Fruit fly (Drosophila melanogaster): ENCODE measurements around the gene for.

Gene for

DNA sequence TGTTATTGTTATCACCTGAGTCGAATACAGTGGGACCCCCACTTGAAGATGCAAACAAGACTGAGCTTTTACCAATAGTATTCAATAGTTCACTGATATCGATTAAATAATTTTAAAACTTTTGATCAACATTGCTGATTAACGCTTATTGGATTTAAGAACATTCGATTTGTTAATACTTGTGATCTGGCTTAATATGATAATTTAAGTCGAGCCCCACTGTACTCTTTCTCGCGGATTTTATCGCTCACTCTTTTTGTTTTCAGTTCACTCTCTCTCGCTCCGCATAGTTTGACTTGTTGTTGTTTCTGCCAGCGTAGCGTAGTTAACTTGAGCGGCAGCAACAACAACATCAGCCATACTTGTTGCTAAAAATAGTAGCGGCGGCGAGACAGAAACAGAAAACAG lies 1.1 kb downstream of the for start (continued):
- TF ChIP-seq CG10274 (GFP tag; optimal IDR thresholded peaks at IDR 0.05) (peak; percentile 92), nom (GFP tag; optimal IDR thresholded peaks at IDR 0.05) (peak; percentile 95), CG14014 (GFP tag; IDR thresholded peaks at IDR 0.05) (peak; percentile 98), Awh (GFP tag; IDR thresholded peaks at IDR 0.05) (peak; percentile 98), Ssrp (tag; optimal IDR thresholded peaks at IDR 0.05) (peak; percentile 98), pum (GFP tag; optimal IDR thresholded peaks at IDR 0.05) (peak; percentile 98), HmgZ (tag; optimal IDR thresholded peaks at IDR 0.05) (peak; percentile 99), CG4854 (GFP tag; optimal IDR thresholded peaks at IDR 0.05) (peak; percentile 97), CG32532 (GFP tag; IDR thresholded peaks at IDR 0.05) (peak; percentile 99), CG12769 (tag; optimal IDR thresholded peaks at IDR 0.05) (peak; percentile 99), inv (GFP tag; IDR thresholded peaks at IDR 0.05; ENCODE audit: partially characterized antibody) (no peak), GATAe (GFP tag; conservative IDR thresholded peaks at IDR 0.05) (peak; percentile 97), mirr (GFP tag; optimal IDR thresholded peaks at IDR 0.05) (peak; percentile 99), HLH54F (GFP tag; optimal IDR thresholded peaks at IDR 0.05) (peak; percentile 97), Hand (GFP tag; optimal IDR thresholded peaks at IDR 0.05) (peak; percentile 98), hth (optimal IDR thresholded peaks at IDR 0.05) (no peak), ase (GFP tag; IDR thresholded peaks at IDR 0.05) (peak; percentile 97), Gsc (GFP tag; IDR thresholded peaks at IDR 0.05) (peak; percentile 89; the same call in 1 of the 2 replicates), YL-1 (GFP tag; optimal IDR thresholded peaks at IDR 0.05) (peak; percentile 91), nerfin-2 (GFP tag; IDR thresholded peaks at IDR 0.05; ENCODE audit: partially characterized antibody) (no peak), Dad (GFP tag; optimal IDR thresholded peaks at IDR 0.05) (peak; percentile 97), CG2712 (tag; optimal IDR thresholded peaks at IDR 0.05) (peak; percentile 99), CG3281 (GFP tag; optimal IDR thresholded peaks at IDR 0.05) (peak; percentile 99), esg (GFP tag; conservative IDR thresholded peaks at IDR 0.05) (peak; percentile 97), CG10321 (GFP tag; IDR thresholded peaks at IDR 0.05) (peak; percentile 82), luna (GFP tag; optimal IDR thresholded peaks at IDR 0.05) (peak; percentile 96), Taf1 (GFP tag; IDR thresholded peaks at IDR 0.05) (peak; percentile 98), grn (GFP tag; optimal IDR thresholded peaks at IDR 0.05) (peak; percentile 94), Aef1 (GFP tag; IDR thresholded peaks at IDR 0.05) (peak; percentile 97), CG9932 (GFP tag; IDR thresholded peaks at IDR 0.05) (peak; percentile 99), NFAT (GFP tag; IDR thresholded peaks at IDR 0.05) (peak; percentile 98), CG17568 (GFP tag; optimal IDR thresholded peaks at IDR 0.05) (peak; percentile 98), btn (GFP tag; optimal IDR thresholded peaks at IDR 0.05) (peak; percentile 96), slp2 (GFP tag; optimal IDR thresholded peaks at IDR 0.05) (peak; percentile 97), abd-A (tag; optimal IDR thresholded peaks at IDR 0.05) (peak; percentile 96), mam (GFP tag; optimal IDR thresholded peaks at IDR 0.05) (peak; percentile 98), emc (GFP tag; optimal IDR thresholded peaks at IDR 0.05) (peak; percentile 94), CG11247 (GFP tag; IDR thresholded peaks at IDR 0.05) (peak; percentile 96), CG8359 (GFP tag; optimal IDR thresholded peaks at IDR 0.05; ENCODE audit: borderline replicate concordance) (peak; percentile 95), CG7987 (GFP tag; optimal IDR thresholded peaks at IDR 0.05) (peak; percentile 93), nau (GFP tag; optimal IDR thresholded peaks at IDR 0.05) (peak; percentile 97), MESR4 (GFP tag; optimal IDR thresholded peaks at IDR 0.05) (peak; percentile 74), CG15514 (GFP tag; optimal IDR thresholded peaks at IDR 0.05) (peak; percentile 94), zf30C (GFP tag; optimal IDR thresholded peaks at IDR 0.05) (peak; percentile 49), crol (GFP tag; IDR thresholded peaks at IDR 0.05) (peak; percentile 49; the same call in 1 of the 2 replicates), CrebB (tag; optimal IDR thresholded peaks at IDR 0.05) (peak; percentile 98), CG16779 (GFP tag; IDR thresholded peaks at IDR 0.05) (peak; percentile 97), seq (GFP tag; IDR thresholded peaks at IDR 0.05) (peak; percentile 98), HHEX (GFP tag; optimal IDR thresholded peaks at IDR 0.05) (peak; percentile 98), Ptx1 (GFP tag; IDR thresholded peaks at IDR 0.05) (peak; percentile 98), maf-S (GFP tag; optimal IDR thresholded peaks at IDR 0.05) (peak; percentile 96)
